Worm (Caenorhabditis elegans) whole organism, L4 larva: ENCODE measurements around the gene F22E5.1.

Experiments used
- D1046.2 ChIP-seq: fragments of 200-800 bp; sonication (Bioruptor generic); IDR thresholded peaks from 2 replicates; pipeline ENCODE4 v1.3.6; 2022; ENCODE audit warnings: missing genetic modification characterization, missing compliant biosample characterization
- F10B5.3 ChIP-seq: sonication (generic microtip); optimal IDR thresholded peaks from 2 replicates; lab custom pipeline; 2016; ENCODE audit warnings: mild to moderate bottlenecking, missing genetic modification characterization, missing compliant biosample characterization
- F37D6.2 ChIP-seq: sonication (generic microtip); optimal IDR thresholded peaks from 2 replicates; lab custom pipeline; 2016; ENCODE audit warnings: mild to moderate bottlenecking, missing genetic modification characterization, missing compliant biosample characterization
- Y48G9A.11 ChIP-seq: fragments of 200-800 bp; sonication (Bioruptor generic); IDR thresholded peaks from 2 replicates; pipeline ENCODE4 v1.3.6; 2022; ENCODE audit warnings: missing genetic modification reagents, missing genetic modification characterization, missing compliant biosample characterization
- aha-1 ChIP-seq: fragments of 150-350 bp; peaks from one replicate; lab custom pipeline; 2014; ENCODE audit warnings: missing biosample characterization, missing genetic modification characterization
- arid-1 ChIP-seq: fragments of 200-800 bp; sonication (Bioruptor generic); conservative IDR thresholded peaks from 2 replicates; pipeline ENCODE4 v1.3.6; 2022; ENCODE audit warnings: missing genetic modification reagents, missing genetic modification characterization, missing compliant biosample characterization
- attf-4 ChIP-seq: sonication (generic microtip); optimal IDR thresholded peaks from 3 replicates; lab custom pipeline; 2017; ENCODE audit warnings: missing biosample characterization, missing genetic modification characterization
- ceh-28 ChIP-seq: fragments of 150-350 bp; optimal IDR thresholded peaks from 2 replicates; lab custom pipeline; 2014; ENCODE audit warnings: missing biosample characterization, missing genetic modification reagents, missing genetic modification characterization
- ceh-32 ChIP-seq: sonication (generic microtip); optimal IDR thresholded peaks from 2 replicates; lab custom pipeline; 2016; ENCODE audit warnings: mild to moderate bottlenecking, missing genetic modification characterization, missing compliant biosample characterization; ENCODE audit not compliant: poor library complexity
- ces-1 ChIP-seq: fragments of 150-350 bp; sonication (generic microtip); optimal IDR thresholded peaks from 4 replicates; lab custom pipeline; 2014; ENCODE audit warnings: missing biosample characterization, missing genetic modification reagents, missing genetic modification characterization
- daf-16 ChIP-seq, 3 experiments: sonication (generic microtip); optimal IDR thresholded peaks; 2 replicates each; lab custom pipeline; 2016 to 2017; ENCODE audit warnings: missing genetic modification characterization in 3 of 3, missing genetic modification reagents in 3 of 3, mild to moderate bottlenecking in 2 of 3, missing compliant biosample characterization in 2 of 3, missing biosample characterization in 1 of 3, moderate library complexity in 1 of 3
- dmd-6 ChIP-seq: fragments of 200-800 bp; sonication (Bioruptor generic); IDR thresholded peaks from 2 replicates; pipeline ENCODE4 v1.3.6; 2022; ENCODE audit warnings: missing genetic modification reagents, missing genetic modification characterization, missing compliant biosample characterization
- dpl-1 ChIP-seq: fragments of 150-350 bp; optimal IDR thresholded peaks from 2 replicates; lab custom pipeline; 2014; ENCODE audit warnings: missing biosample characterization, missing genetic modification reagents, missing genetic modification characterization
- duxl-1 ChIP-seq: sonication (generic microtip); optimal IDR thresholded peaks from 2 replicates; lab custom pipeline; 2016; ENCODE audit warnings: mild to moderate bottlenecking, missing genetic modification characterization, moderate library complexity, missing compliant biosample characterization; ENCODE audit not compliant: poor library complexity
- egl-43 ChIP-seq: fragments of 200-800 bp; sonication (Bioruptor generic); IDR thresholded peaks from 2 replicates; pipeline ENCODE4 v1.3.6; 2022; ENCODE audit warnings: missing genetic modification reagents, missing genetic modification characterization, missing compliant biosample characterization
- hif-1 ChIP-seq, 2 experiments: sonication (generic microtip); optimal IDR thresholded peaks; 2 replicates each; lab custom pipeline; 2016 to 2017; ENCODE audit warnings: missing compliant biosample characterization in 2 of 2, missing genetic modification characterization in 2 of 2, missing genetic modification reagents in 2 of 2, missing genotype in 2 of 2, mild to moderate bottlenecking in 1 of 2
- hlh-11 ChIP-seq: fragments of 200-800 bp; sonication (Bioruptor generic); optimal IDR thresholded peaks from 2 replicates; lab custom pipeline; 2018; ENCODE audit warnings: mild to moderate bottlenecking, missing genetic modification characterization, missing compliant biosample characterization
- hlh-30 ChIP-seq: sonication (generic microtip); optimal IDR thresholded peaks from 2 replicates; lab custom pipeline; 2017; ENCODE audit warnings: antibody characterized with exemption, mild to moderate bottlenecking, missing genetic modification characterization, missing compliant biosample characterization; ENCODE audit not compliant: insufficient read depth
- madf-5 ChIP-seq, 2 experiments: fragments of 200-800 bp; sonication (Bioruptor generic); IDR thresholded peaks; 2 replicates each; pipeline ENCODE4 v1.3.6; 2022; ENCODE audit warnings: missing compliant biosample characterization in 2 of 2, missing genetic modification characterization in 2 of 2
- madf-9 ChIP-seq: fragments of 200-800 bp; sonication (Bioruptor generic); conservative IDR thresholded peaks from 2 replicates; pipeline ENCODE4 v1.3.6; 2022; ENCODE audit warnings: missing genetic modification reagents, missing genetic modification characterization, missing compliant biosample characterization
- mdl-1 ChIP-seq, 2 experiments: fragments of 150-350 bp in 1 of 2; sonication (generic microtip) in 1 of 2; optimal IDR thresholded peaks; 2 replicates each; lab custom pipeline; 2014 to 2017; ENCODE audit warnings: missing biosample characterization in 2 of 2, missing genetic modification characterization in 2 of 2
- mep-1 ChIP-seq: fragments of 150-350 bp; sonication (generic microtip); optimal IDR thresholded peaks from 3 replicates; lab custom pipeline; 2014; ENCODE audit warnings: missing biosample characterization, missing genetic modification characterization
- mes-2 ChIP-seq: sonication (generic microtip); optimal IDR thresholded peaks from 2 replicates; lab custom pipeline; 2016; ENCODE audit warnings: missing genotype, mild to moderate bottlenecking, missing genetic modification characterization, missing compliant biosample characterization; ENCODE audit not compliant: poor library complexity, severe bottlenecking
- mxl-3 ChIP-seq: fragments of 200-800 bp; sonication (Bioruptor generic); optimal IDR thresholded peaks from 2 replicates; lab custom pipeline; 2018; ENCODE audit warnings: mild to moderate bottlenecking, missing genetic modification characterization, missing compliant biosample characterization
- nhr-102 ChIP-seq: sonication (generic microtip); optimal IDR thresholded peaks from 2 replicates; lab custom pipeline; 2016; ENCODE audit warnings: mild to moderate bottlenecking, missing genetic modification characterization, moderate library complexity, missing compliant biosample characterization
- nhr-41 ChIP-seq: fragments of 200-800 bp; sonication (Bioruptor generic); IDR thresholded peaks from 2 replicates; pipeline ENCODE4 v1.3.6; 2022; ENCODE audit warnings: missing genetic modification reagents, missing genetic modification characterization, missing compliant biosample characterization
- nhr-42 ChIP-seq: fragments of 200-800 bp; sonication (Bioruptor generic); IDR thresholded peaks from 2 replicates; pipeline ENCODE4 v1.3.6; 2022; ENCODE audit warnings: missing genetic modification characterization, missing compliant biosample characterization
- nhr-48 ChIP-seq: sonication (generic microtip); optimal IDR thresholded peaks from 2 replicates; lab custom pipeline; 2016; ENCODE audit warnings: mild to moderate bottlenecking, missing genetic modification characterization, missing compliant biosample characterization
- nhr-6 ChIP-seq: fragments of 150-350 bp; optimal IDR thresholded peaks from 2 replicates; lab custom pipeline; 2014; ENCODE audit warnings: missing biosample characterization, missing genetic modification characterization
- nhr-77 ChIP-seq: fragments of 150-350 bp; optimal IDR thresholded peaks from 2 replicates; lab custom pipeline; 2014; ENCODE audit warnings: missing biosample characterization, missing genetic modification characterization
- pqm-1 ChIP-seq: sonication (generic microtip); optimal IDR thresholded peaks from 2 replicates; lab custom pipeline; 2017; ENCODE audit warnings: missing biosample characterization, missing genetic modification characterization
- rbr-2 ChIP-seq: sonication (generic microtip); optimal IDR thresholded peaks from 2 replicates; lab custom pipeline; 2016; ENCODE audit warnings: missing genotype, missing genetic modification characterization, missing compliant biosample characterization
- sdz-12 ChIP-seq: fragments of 200-800 bp; sonication (Bioruptor generic); optimal IDR thresholded peaks from 2 replicates; lab custom pipeline; 2018; ENCODE audit warnings: mild to moderate bottlenecking, missing genetic modification characterization, missing compliant biosample characterization
- set-16 ChIP-seq: fragments of 200-800 bp; sonication (Bioruptor generic); IDR thresholded peaks from 2 replicates; pipeline ENCODE4 v1.3.6; 2022; ENCODE audit warnings: missing genetic modification reagents, missing genetic modification characterization, missing compliant biosample characterization
- snpc-1.2 ChIP-seq: fragments of 200-800 bp; sonication (Bioruptor generic); IDR thresholded peaks from 2 replicates; pipeline ENCODE4 v1.3.6; 2022; ENCODE audit warnings: missing genetic modification reagents, missing genetic modification characterization, missing compliant biosample characterization
- unc-130 ChIP-seq: sonication (generic microtip); optimal IDR thresholded peaks from 2 replicates; lab custom pipeline; 2016; ENCODE audit warnings: missing genetic modification reagents, missing genetic modification characterization, missing compliant biosample characterization
- unc-62 ChIP-seq, 3 experiments: fragments of 150-350 bp in 1 of 3; sonication (generic microtip); optimal IDR thresholded peaks in 2 of 3; peaks in 1 of 3; 1 replicate in 1 of 3; 2 replicates in 2 of 3; lab custom pipeline; 2014 to 2017; ENCODE audit warnings: missing biosample characterization in 3 of 3, missing genetic modification characterization in 3 of 3, missing genetic modification reagents in 3 of 3, missing genotype in 1 of 3
- vab-7 ChIP-seq: fragments of 200-800 bp; sonication (Bioruptor generic); IDR thresholded peaks from 2 replicates; pipeline ENCODE4 v1.3.6; 2022; ENCODE audit warnings: missing genetic modification reagents, missing genetic modification characterization, missing compliant biosample characterization
- zag-1 ChIP-seq: fragments of 150-350 bp; optimal IDR thresholded peaks from 2 replicates; lab custom pipeline; 2014; ENCODE audit warnings: missing biosample characterization, missing genetic modification characterization

Gene F22E5.1

DNA sequence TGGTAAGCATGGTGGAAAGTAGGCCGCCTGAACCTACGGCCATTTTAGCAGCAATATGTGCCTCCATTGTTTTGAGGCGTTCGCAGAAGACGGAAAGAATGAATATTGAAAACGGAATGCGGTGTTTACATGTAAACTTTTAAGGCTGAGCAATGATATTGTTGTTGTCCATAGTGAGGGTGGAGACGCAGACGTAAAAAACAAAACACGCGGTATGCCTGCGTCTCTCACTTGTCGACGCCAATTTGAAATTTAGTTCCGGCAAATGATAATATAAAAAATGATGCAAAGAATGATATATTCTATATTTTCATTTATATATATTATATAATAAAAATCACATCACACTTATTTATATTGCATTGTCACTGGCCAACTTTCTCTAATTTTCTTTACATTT is 34.3 kb downstream of the F22E5.1 start, which contains the start of gene Y47G7B.2:
Gene Y47G7B.2, minus strand, starts transcription at position 143 of the 400 bp plus-strand sequence.
- no peak for TF ChIP-seq daf-16 (GFP tag; optimal IDR thresholded peaks at IDR 0.05; lab: Kevin White, UChicago)
- TF ChIP-seq daf-16 (tag; optimal IDR thresholded peaks at IDR 0.05; lab: Kevin White, UChicago): peak; percentile 68
- TF ChIP-seq hlh-11: peak; percentile 25
- 0 out of 2 replicates have a peak, but pooled peaks have one; percentile 10 for TF ChIP-seq dmd-6 (GFP tag; lab: Robert Waterston, UW)
- peak; percentile 90 for TF ChIP-seq duxl-1 (tag; lab: Kevin White, UChicago)
- peak; percentile 49 for TF ChIP-seq hlh-30
- no peak for TF ChIP-seq nhr-102 (tag; lab: Kevin White, UChicago)
- no peak for TF ChIP-seq vab-7 (GFP tag; lab: Robert Waterston, UW)
- no peak for TF ChIP-seq unc-130 (GFP tag; lab: Kevin White, UChicago)
- no peak for TF ChIP-seq nhr-77 (tag; lab: Kevin White, UChicago)
- peak; percentile 45 for TF ChIP-seq mes-2 (tag; lab: Kevin White, UChicago)
- TF ChIP-seq, all 104 proteins: peak for 6

DNA sequence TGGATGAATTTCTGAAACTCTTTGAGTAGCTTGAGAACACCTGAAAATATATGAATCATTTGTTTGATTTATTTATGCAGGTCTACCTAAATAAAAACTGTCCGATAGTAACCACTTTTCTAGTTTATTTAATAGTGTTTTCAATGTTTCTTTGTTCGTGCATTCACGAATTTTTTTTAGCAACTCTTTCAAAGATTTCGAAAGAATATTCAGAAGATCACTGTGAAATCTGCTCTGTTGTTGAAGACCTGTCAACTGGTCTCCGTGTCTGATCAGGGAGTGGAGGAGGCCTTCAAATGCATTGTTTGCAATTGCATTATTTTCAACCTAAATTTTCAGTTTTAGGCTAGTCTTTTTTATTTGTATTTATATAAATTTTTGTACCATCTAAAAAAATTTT is 36.4 kb downstream of the F22E5.1 start, which contains the start of gene T05A8.1:
Gene T05A8.1, minus strand, starts transcription at position 101 of the 400 bp plus-strand sequence.
- TF ChIP-seq nhr-102 (tag; lab: Kevin White, UChicago) (no peak), hlh-30 (no peak), nhr-77 (tag; lab: Kevin White, UChicago) (no peak), ces-1 (GFP tag; lab: Kevin White, UChicago) (no peak), F37D6.2 (no peak), mdl-1 (tag; optimal IDR thresholded peaks at IDR 0.05; lab: Kevin White, UChicago) (no peak), unc-62 (GFP tag; optimal IDR thresholded peaks at IDR 0.05 in 1 of 2; lab: Kevin White, UChicago) (no peak), unc-62 (tag; optimal IDR thresholded peaks at IDR 0.05; lab: Kevin White, UChicago) (no peak), dpl-1 (GFP tag; lab: Kevin White, UChicago) (no peak), nhr-6 (no peak), snpc-1.2 (GFP tag; lab: Robert Waterston, UW) (no peak), D1046.2 (no peak), duxl-1 (tag; lab: Kevin White, UChicago) (no peak), hif-1 (tag; optimal IDR thresholded peaks at IDR 0.05; lab: Kevin White, UChicago) (no peak), ceh-32 (no peak), rbr-2 (no peak)
- TF ChIP-seq, all 104 proteins: peak for 0

DNA sequence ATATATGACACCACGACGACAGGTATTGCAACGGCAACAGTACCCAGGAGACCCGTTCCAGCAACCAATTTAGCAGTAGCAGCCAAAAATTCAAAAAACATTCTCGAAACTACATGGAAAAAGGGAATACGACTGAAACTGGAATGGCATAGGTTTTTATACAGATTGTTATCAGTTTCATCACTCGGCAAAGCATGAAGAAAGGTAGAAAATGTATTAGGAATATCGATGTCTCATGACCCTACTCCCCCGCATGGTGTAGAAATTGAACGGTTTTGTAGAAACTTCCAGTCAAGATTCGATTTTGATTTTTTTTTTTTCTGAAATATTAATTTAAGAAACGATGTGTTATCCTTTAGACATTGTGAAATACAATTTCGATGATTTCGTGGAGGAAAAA is 37.3 kb downstream of the F22E5.1 start, which contains the start of gene T05A8.2:
Gene T05A8.2, minus strand, starts transcription at position 101 of the 400 bp plus-strand sequence.
- peak in 1 of 2 experiments; percentile 35 for TF ChIP-seq unc-62 (GFP tag; optimal IDR thresholded peaks at IDR 0.05 in 1 of 2; lab: Kevin White, UChicago)
- no peak for TF ChIP-seq unc-62 (tag; optimal IDR thresholded peaks at IDR 0.05; lab: Kevin White, UChicago)
- no peak for TF ChIP-seq attf-4
- TF ChIP-seq sdz-12 (GFP tag; lab: Kevin White, UChicago): no peak
- TF ChIP-seq mdl-1 (tag; optimal IDR thresholded peaks at IDR 0.05; lab: Kevin White, UChicago): no peak

DNA sequence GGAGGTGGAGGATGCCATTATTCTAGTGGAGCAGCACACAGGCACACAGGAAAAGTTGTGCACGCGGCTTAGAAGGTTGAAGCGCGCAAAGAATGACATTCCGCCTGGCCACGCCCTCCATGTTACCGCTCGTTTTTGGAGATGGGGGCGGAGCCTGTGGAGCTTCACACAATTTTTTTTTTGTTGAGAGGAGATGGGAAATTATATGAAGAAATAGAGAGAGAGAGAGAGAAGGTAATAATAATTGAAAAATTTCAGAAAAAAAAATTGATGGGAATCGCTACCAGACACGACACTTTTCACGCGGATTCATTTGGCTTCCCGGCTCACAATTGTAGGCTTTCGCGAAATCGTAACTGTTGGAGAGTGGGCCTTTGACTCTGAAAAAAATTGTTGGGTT is 43.8 kb downstream of the F22E5.1 start, which contains the start of gene T05A8.3:
Gene T05A8.3, minus strand, starts transcription at position 101 of the 400 bp plus-strand sequence.
- no peak for TF ChIP-seq nhr-48 (tag; lab: Kevin White, UChicago)
- TF ChIP-seq nhr-41: no peak
- TF ChIP-seq egl-43: no peak
- TF ChIP-seq pqm-1 (tag; lab: Kevin White, UChicago): no peak
- no peak for TF ChIP-seq zag-1 (tag; lab: Kevin White, UChicago)
- no peak for TF ChIP-seq mep-1 (tag; lab: Kevin White, UChicago)
- TF ChIP-seq madf-5 (GFP tag; IDR thresholded peaks at IDR 0.05; lab: Robert Waterston, UW): no peak
- TF ChIP-seq Y48G9A.11 (GFP tag; lab: Robert Waterston, UW): no peak
- no peak for TF ChIP-seq madf-9 (GFP tag; lab: Robert Waterston, UW)
- no peak for TF ChIP-seq arid-1 (GFP tag; lab: Robert Waterston, UW)
- no peak for TF ChIP-seq hlh-11
- no peak for TF ChIP-seq F10B5.3 (tag; lab: Kevin White, UChicago)
- TF ChIP-seq nhr-42 (GFP tag; lab: Robert Waterston, UW): no peak
- no peak for TF ChIP-seq ceh-28 (tag; lab: Kevin White, UChicago)
- 0 out of 2 replicates have a peak, but pooled peaks have one; percentile 1 for TF ChIP-seq set-16 (GFP tag; lab: Robert Waterston, UW)
- TF ChIP-seq mxl-3: no peak
- TF ChIP-seq aha-1 (tag; lab: Kevin White, UChicago): peak; percentile 12
- TF ChIP-seq, all 104 proteins: peak for 2
